Worm (Caenorhabditis elegans): ENCODE results near the gene lec-4.

The lec-4 gene

ce11 chrIII:3773173-3773572 lies at the start of gene lec-4:
lec-4 (minus strand) TSS chrIII:3773326.
- TF ChIP-seq ztf-4 (tag; optimal IDR thresholded peaks at IDR 0.05) (no peak), ceh-82 (tag; optimal IDR thresholded peaks at IDR 0.05) (no peak), C34F6.9 (tag; optimal IDR thresholded peaks at IDR 0.05) (peak; percentile 65), nhr-6 (tag; optimal IDR thresholded peaks at IDR 0.05) (peak; percentile 60), crh-2 (tag; optimal IDR thresholded peaks at IDR 0.05) (peak; percentile 62), gmeb-1 (tag; optimal IDR thresholded peaks at IDR 0.05) (no peak), nhr-11 (tag; optimal IDR thresholded peaks at IDR 0.05) (no peak), nhr-129 (tag; optimal IDR thresholded peaks at IDR 0.05) (peak; percentile 67), ama-1 (optimal IDR thresholded peaks at IDR 0.05) (peak; percentile 51), blmp-1 (tag; optimal IDR thresholded peaks at IDR 0.05; ENCODE audit: insufficient read depth) (peak; percentile 9), lsy-2 (tag; optimal IDR thresholded peaks at IDR 0.05) (peak; percentile 7 to 68), F13H6.1 (tag; optimal IDR thresholded peaks at IDR 0.05) (peak; percentile 59), lin-13 (GFP tag; optimal IDR thresholded peaks at IDR 0.05) (peak; percentile 3), unc-55 (GFP tag; optimal IDR thresholded peaks at IDR 0.05) (peak; percentile 61), sma-9 (GFP tag; optimal IDR thresholded peaks at IDR 0.05) (peak; percentile 43), sma-9 (tag; optimal IDR thresholded peaks at IDR 0.05) (no peak), nhr-25 (tag; optimal IDR thresholded peaks at IDR 0.05) (peak; percentile 40), sma-3 (GFP tag; optimal IDR thresholded peaks at IDR 0.05) (peak; percentile 48), egl-27 (tag; optimal IDR thresholded peaks at IDR 0.05) (peak; percentile 17), elt-1 (tag; optimal IDR thresholded peaks at IDR 0.05) (no peak), sem-4 (tag; optimal IDR thresholded peaks at IDR 0.05) (no peak), fos-1 (tag; optimal IDR thresholded peaks at IDR 0.05) (peak; percentile 59)

DNA sequence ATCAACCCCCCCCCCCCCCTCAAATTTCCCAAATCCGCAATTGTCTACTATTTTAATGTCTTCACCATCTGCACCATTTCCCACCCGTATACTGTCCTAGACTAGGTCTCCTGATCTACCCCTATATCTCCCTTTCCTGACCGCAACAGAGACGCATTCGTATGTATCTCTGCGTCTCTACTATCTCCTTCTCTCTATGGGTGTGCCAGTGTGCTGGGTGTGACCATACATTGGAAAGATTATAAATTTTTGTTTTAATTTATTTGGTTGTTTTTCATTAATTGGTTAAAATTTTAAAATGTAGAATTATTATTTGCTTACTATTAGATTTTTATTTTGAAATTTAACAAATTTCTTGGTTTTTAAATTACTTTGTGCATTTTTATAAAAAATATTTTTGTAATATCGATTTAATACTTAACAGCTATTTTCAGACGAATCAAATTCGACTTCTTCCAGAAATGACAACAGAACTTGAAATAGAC lies 48.9 kb upstream of the lec-4 start, which contains the start of gene amx-1:
TSS of gene amx-1 (plus strand) at position 435 of the 485 bp plus-strand sequence.
- TF ChIP-seq lsy-2 (tag; optimal IDR thresholded peaks at IDR 0.05) (peak in 1 of 2 experiments; percentile 15), zag-1 (tag; optimal IDR thresholded peaks at IDR 0.05) (no peak)

- TF ChIP-seq egl-27 (tag; optimal IDR thresholded peaks at IDR 0.05) (peak; percentile 21), blmp-1 (tag; optimal IDR thresholded peaks at IDR 0.05; ENCODE audit: insufficient read depth) (peak; percentile 97), unc-55 (GFP tag; optimal IDR thresholded peaks at IDR 0.05) (peak; percentile 63), nhr-12 (tag; optimal IDR thresholded peaks at IDR 0.05) (no peak), crh-2 (tag; optimal IDR thresholded peaks at IDR 0.05) (peak; percentile 64), elt-1 (tag; optimal IDR thresholded peaks at IDR 0.05) (no peak), C34F6.9 (tag; optimal IDR thresholded peaks at IDR 0.05) (peak; percentile 83), nhr-129 (tag; optimal IDR thresholded peaks at IDR 0.05) (peak; percentile 89), nhr-21 (tag; optimal IDR thresholded peaks at IDR 0.05) (no peak), nhr-6 (tag; optimal IDR thresholded peaks at IDR 0.05) (no peak), nhr-25 (tag; optimal IDR thresholded peaks at IDR 0.05) (peak; percentile 63), ama-1 (optimal IDR thresholded peaks at IDR 0.05) (no peak), sma-9 (GFP tag; optimal IDR thresholded peaks at IDR 0.05) (no peak), sma-9 (tag; optimal IDR thresholded peaks at IDR 0.05) (no peak), sma-3 (GFP tag; optimal IDR thresholded peaks at IDR 0.05) (peak; percentile 63), nhr-11 (tag; optimal IDR thresholded peaks at IDR 0.05) (no peak), mdl-1 (tag; optimal IDR thresholded peaks at IDR 0.05) (peak; percentile 30 to 76), lsy-2 (tag; optimal IDR thresholded peaks at IDR 0.05) (peak; percentile 1 to 73), ceh-82 (tag; optimal IDR thresholded peaks at IDR 0.05) (no peak), mab-5 (tag; optimal IDR thresholded peaks at IDR 0.05) (no peak), F13H6.1 (tag; optimal IDR thresholded peaks at IDR 0.05) (peak; percentile 82), nhr-23 (tag; optimal IDR thresholded peaks at IDR 0.05) (no peak), nhr-237 (tag; optimal IDR thresholded peaks at IDR 0.05) (no peak), lin-39 (tag; optimal IDR thresholded peaks at IDR 0.05) (no peak), skn-1 (tag; optimal IDR thresholded peaks at IDR 0.05) (no peak), ceh-16 (tag; optimal IDR thresholded peaks at IDR 0.05) (peak; percentile 56), sem-4 (tag; optimal IDR thresholded peaks at IDR 0.05) (peak; percentile 54), gmeb-1 (tag; optimal IDR thresholded peaks at IDR 0.05) (peak; percentile 8), aly-2 (tag; optimal IDR thresholded peaks at IDR 0.05) (no peak), unc-62 (GFP tag; optimal IDR thresholded peaks at IDR 0.05) (no peak), unc-39 (tag; optimal IDR thresholded peaks at IDR 0.05) (no peak), snpc-4 (tag; optimal IDR thresholded peaks at IDR 0.05) (no peak), alr-1 (tag; optimal IDR thresholded peaks at IDR 0.05) (no peak), elt-3 (tag; optimal IDR thresholded peaks at IDR 0.05) (no peak), Y55F3AM.14 (GFP tag; optimal IDR thresholded peaks at IDR 0.05) (no peak), fos-1 (tag; optimal IDR thresholded peaks at IDR 0.05) (peak; percentile 81), zag-1 (tag; optimal IDR thresholded peaks at IDR 0.05) (peak; percentile 0), ztf-1 (GFP tag; conservative IDR thresholded peaks at IDR 0.05) (no peak)
Observed at ce11 chrIII:3820134-3820533, 47.0 kb upstream of the lec-4 start.
